Fruit fly (Drosophila melanogaster) whole organism, prepupa: ENCODE measurements around the gene CG14883.

ENCODE experiments used
- Blimp-1 ChIP-seq: fragments of 200-800 bp; sonication (Bioruptor generic); optimal IDR thresholded peaks from 3 replicates; lab custom pipeline; 2017; ENCODE audit warnings: missing biosample characterization, missing genetic modification characterization, mild to moderate bottlenecking, moderate library complexity, missing genetic modification reagents
- CG10631 ChIP-seq: fragments of 200-800 bp; sonication (Bioruptor generic); optimal IDR thresholded peaks from 2 replicates; lab custom pipeline; 2016; ENCODE audit warnings: missing biosample characterization, missing genetic modification characterization
- CG10669 ChIP-seq: fragments of 200-800 bp; sonication (Bioruptor generic); optimal IDR thresholded peaks from 3 replicates; lab custom pipeline; 2018; ENCODE audit warnings: missing biosample characterization, mild to moderate bottlenecking, missing genetic modification characterization, moderate library complexity
- CG11294 ChIP-seq: fragments of 200-800 bp; sonication (Bioruptor generic); IDR thresholded peaks from 2 replicates; pipeline ENCODE4 v1.3.6; 2022; ENCODE audit warnings: missing biosample characterization, missing genetic modification characterization
- CG11762 ChIP-seq: fragments of 200-800 bp; sonication (Bioruptor generic); optimal IDR thresholded peaks from 3 replicates; lab custom pipeline; 2016; ENCODE audit warnings: missing biosample characterization, missing genetic modification characterization; ENCODE audit not compliant: insufficient read depth
- CG15336 ChIP-seq: fragments of 200-800 bp; sonication (Bioruptor generic); IDR thresholded peaks from 2 replicates; pipeline ENCODE4 v1.3.6; 2022; ENCODE audit warnings: missing biosample characterization, missing genetic modification characterization
- CG1621 ChIP-seq: fragments of 200-800 bp; sonication (Bioruptor generic); optimal IDR thresholded peaks from 3 replicates; lab custom pipeline; 2018; ENCODE audit warnings: missing biosample characterization, mild to moderate bottlenecking, missing genetic modification characterization
- CG16779 ChIP-seq: fragments of 200-800 bp; sonication (Bioruptor generic); optimal IDR thresholded peaks from 3 replicates; lab custom pipeline; 2017; ENCODE audit warnings: missing biosample characterization, mild to moderate bottlenecking, missing genetic modification characterization
- CG3032 ChIP-seq: fragments of 200-800 bp; optimal IDR thresholded peaks from 2 replicates; lab custom pipeline; 2019; ENCODE audit warnings: missing biosample characterization, mild to moderate bottlenecking, missing genetic modification characterization, moderate library complexity
- CG32006 ChIP-seq: fragments of 200-800 bp; sonication (Bioruptor generic); optimal IDR thresholded peaks from 3 replicates; lab custom pipeline; 2017; ENCODE audit warnings: missing biosample characterization, mild to moderate bottlenecking, missing genetic modification characterization
- CG6163 ChIP-seq: fragments of 200-800 bp; sonication (Bioruptor generic); IDR thresholded peaks from 3 replicates; pipeline ENCODE4 v1.3.6; 2022; ENCODE audit warnings: missing biosample characterization, missing genetic modification characterization
- CG6276 ChIP-seq: fragments of 200-800 bp; sonication (Bioruptor generic); optimal IDR thresholded peaks from 2 replicates; lab custom pipeline; 2017; ENCODE audit warnings: missing biosample characterization, mild to moderate bottlenecking, missing genetic modification characterization
- CG6808 ChIP-seq: fragments of 200-800 bp; sonication (Bioruptor generic); optimal IDR thresholded peaks from 3 replicates; lab custom pipeline; 2017; ENCODE audit warnings: missing biosample characterization, missing genetic modification characterization, mild to moderate bottlenecking, moderate library complexity, missing genetic modification reagents
- CG6854 ChIP-seq: fragments of 200-800 bp; sonication (Bioruptor generic); optimal IDR thresholded peaks from 2 replicates; lab custom pipeline; 2017; ENCODE audit warnings: missing biosample characterization, mild to moderate bottlenecking, missing genetic modification characterization
- CG8119 ChIP-seq: fragments of 200-800 bp; sonication (Bioruptor generic); IDR thresholded peaks from 3 replicates; pipeline ENCODE4 v1.3.6; 2022; ENCODE audit warnings: missing biosample characterization, missing genetic modification characterization
- CG8632 ChIP-seq: fragments of 200-800 bp; sonication (Bioruptor generic); optimal IDR thresholded peaks from 3 replicates; lab custom pipeline; 2016; ENCODE audit warnings: missing biosample characterization, missing genetic modification characterization
- Eip78C ChIP-seq: fragments of 200-800 bp; sonication (Bioruptor generic); peaks from one replicate; lab custom pipeline; 2016; ENCODE audit warnings: missing biosample characterization, missing genetic modification characterization
- Eip93F ChIP-seq: fragments of 200-800 bp; sonication (Bioruptor generic); optimal IDR thresholded peaks from 2 replicates; lab custom pipeline; 2016; ENCODE audit warnings: missing biosample characterization, mild to moderate bottlenecking, missing genetic modification characterization
- Ets96B ChIP-seq: fragments of 200-800 bp; optimal IDR thresholded peaks from 2 replicates; lab custom pipeline; 2019; ENCODE audit warnings: missing biosample characterization, mild to moderate bottlenecking, missing genetic modification characterization, moderate library complexity
- Gug ChIP-seq: fragments of 200-800 bp; sonication (Bioruptor generic); IDR thresholded peaks from 2 replicates; pipeline ENCODE4 v1.3.6; 2022; ENCODE audit warnings: missing biosample characterization, missing genetic modification characterization
- Hr38 ChIP-seq: sonication (Bioruptor generic); optimal IDR thresholded peaks from 2 replicates; lab custom pipeline; 2016; ENCODE audit warnings: missing biosample characterization, missing genetic modification characterization
- Hr4 ChIP-seq: fragments of 200-800 bp; sonication (Bioruptor generic); optimal IDR thresholded peaks from 3 replicates; lab custom pipeline; 2016; ENCODE audit warnings: missing biosample characterization, missing genetic modification characterization
- Lpt ChIP-seq: fragments of 200-800 bp; sonication (Bioruptor generic); optimal IDR thresholded peaks from 3 replicates; lab custom pipeline; 2016; ENCODE audit warnings: missing biosample characterization, missing genetic modification characterization
- OdsH ChIP-seq: fragments of 200-800 bp; sonication (Bioruptor generic); optimal IDR thresholded peaks from 3 replicates; lab custom pipeline; 2016; ENCODE audit warnings: missing biosample characterization, missing genetic modification characterization
- Sox15 ChIP-seq: fragments of 200-800 bp; sonication (Bioruptor generic); optimal IDR thresholded peaks from 3 replicates; lab custom pipeline; 2016; ENCODE audit warnings: missing biosample characterization, missing genetic modification characterization
- achi ChIP-seq: fragments of 200-800 bp; sonication (Bioruptor generic); optimal IDR thresholded peaks from 3 replicates; lab custom pipeline; 2016; ENCODE audit warnings: missing biosample characterization, missing genetic modification characterization
- cyc ChIP-seq: fragments of 200-800 bp; sonication (Bioruptor generic); optimal IDR thresholded peaks from 3 replicates; lab custom pipeline; 2016; ENCODE audit warnings: missing biosample characterization, missing genetic modification characterization
- dac ChIP-seq: fragments of 200-800 bp; sonication (Bioruptor generic); optimal IDR thresholded peaks from 2 replicates; lab custom pipeline; 2017; ENCODE audit warnings: missing biosample characterization, mild to moderate bottlenecking, missing genetic modification characterization
- eg ChIP-seq: fragments of 200-800 bp; sonication (Bioruptor generic); IDR thresholded peaks from 3 replicates; pipeline ENCODE4 v1.3.6; 2022; ENCODE audit warnings: missing biosample characterization, missing genetic modification characterization
- fd85E ChIP-seq: fragments of 200-800 bp; sonication (Bioruptor generic); optimal IDR thresholded peaks from 3 replicates; lab custom pipeline; 2016; ENCODE audit warnings: missing biosample characterization, missing genetic modification characterization
- fkh ChIP-seq: fragments of 200-800 bp; sonication (Bioruptor generic); optimal IDR thresholded peaks from 3 replicates; lab custom pipeline; 2017; ENCODE audit warnings: missing biosample characterization, mild to moderate bottlenecking, missing genetic modification characterization, moderate library complexity
- net ChIP-seq: fragments of 200-800 bp; sonication (Bioruptor generic); optimal IDR thresholded peaks from 3 replicates; lab custom pipeline; 2016; ENCODE audit warnings: missing biosample characterization, missing genetic modification characterization
- pdm3 ChIP-seq: fragments of 200-800 bp; sonication (Bioruptor generic); optimal IDR thresholded peaks from 3 replicates; lab custom pipeline; 2016; ENCODE audit warnings: missing biosample characterization, missing genetic modification characterization
- salr ChIP-seq, 2 experiments: fragments of 200-800 bp; sonication (Bioruptor generic); optimal IDR thresholded peaks; 3 replicates each; lab custom pipeline; 2016 to 2018; ENCODE audit warnings: missing biosample characterization in 2 of 2, missing genetic modification characterization in 2 of 2, mild to moderate bottlenecking in 1 of 2
- spab ChIP-seq: fragments of 200-800 bp; sonication (Bioruptor generic); optimal IDR thresholded peaks from 2 replicates; lab custom pipeline; 2017; ENCODE audit warnings: missing biosample characterization, mild to moderate bottlenecking, missing genetic modification characterization, missing genetic modification reagents
- ss ChIP-seq, 2 experiments: fragments of 200-800 bp; sonication (Bioruptor generic); optimal IDR thresholded peaks; 2 replicates in 1 of 2; 3 replicates in 1 of 2; lab custom pipeline; 2017 to 2018; ENCODE audit warnings: mild to moderate bottlenecking in 2 of 2, missing biosample characterization in 2 of 2, missing genetic modification characterization in 2 of 2, moderate library complexity in 1 of 2
- svp ChIP-seq: fragments of 200-800 bp; sonication (Bioruptor generic); peaks from one replicate; lab custom pipeline; 2016; ENCODE audit warnings: missing biosample characterization, missing genetic modification characterization
- vri ChIP-seq: fragments of 200-800 bp; sonication (Bioruptor generic); optimal IDR thresholded peaks from 3 replicates; lab custom pipeline; 2016; ENCODE audit warnings: missing biosample characterization, mild to moderate bottlenecking, missing genetic modification characterization

The CG14883 gene

DNA sequence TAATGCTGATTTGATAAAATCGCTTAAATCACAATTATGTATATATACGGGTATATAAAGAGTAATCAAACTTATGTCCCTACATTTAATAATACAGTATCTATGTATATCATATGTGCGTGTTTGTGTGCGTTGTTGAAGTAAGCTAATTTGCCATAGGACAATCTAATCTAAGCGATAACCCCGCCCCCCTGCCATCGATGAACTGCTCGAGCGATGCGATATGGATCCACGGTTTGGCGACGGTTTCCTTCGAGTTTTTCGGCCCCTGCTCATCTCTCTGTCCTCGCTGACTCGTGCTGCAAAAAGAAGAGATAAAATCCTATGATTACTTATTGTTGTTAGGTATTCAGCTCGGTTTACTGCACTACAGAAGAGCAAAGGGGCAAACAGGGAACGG lies 9.0 kb upstream of the CG14883 start:
- TF ChIP-seq fkh (GFP tag; lab: Kevin White, UChicago) (no peak), achi (GFP tag; lab: Kevin White, UChicago) (no peak), vri (GFP tag; lab: Kevin White, UChicago) (peak; percentile 73), CG6854 (no peak), Ets96B (no peak), spab (GFP tag; lab: Kevin White, UChicago) (no peak), svp (GFP tag; lab: Kevin White, UChicago) (peak; percentile 83), Eip93F (GFP tag; lab: Kevin White, UChicago) (no peak), pdm3 (no peak)

DNA sequence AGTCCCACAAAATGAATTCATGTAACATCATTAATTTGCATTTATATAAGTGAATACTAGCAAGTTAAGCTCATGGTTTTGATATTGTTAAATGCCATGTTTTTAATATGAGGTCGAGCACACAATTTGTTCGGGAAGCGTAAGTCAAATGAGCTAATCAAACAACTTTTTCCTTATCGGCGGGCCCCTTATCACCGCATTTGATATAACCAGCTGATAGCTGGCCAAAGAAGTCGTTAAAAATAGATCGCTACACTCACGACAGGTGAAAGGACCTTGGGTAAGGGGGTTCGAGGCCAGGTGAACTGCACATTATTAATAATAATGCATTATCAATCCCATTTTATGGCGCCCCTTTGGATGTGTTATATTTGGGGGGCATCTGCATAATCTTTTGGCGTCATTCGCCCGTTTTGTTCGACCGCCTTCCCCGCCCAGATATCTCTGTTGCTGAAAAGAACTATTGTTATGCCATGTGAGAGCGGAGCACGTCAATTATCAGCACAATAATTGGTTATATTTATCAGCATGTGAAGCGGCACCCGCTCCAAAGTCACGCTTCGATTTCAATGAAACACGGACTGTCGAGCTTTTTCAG lies 8.3 kb upstream of the CG14883 start:
- peak; percentile 82 for TF ChIP-seq vri (GFP tag; lab: Kevin White, UChicago)
- no peak for TF ChIP-seq cyc
- no peak for TF ChIP-seq OdsH
- TF ChIP-seq CG16779 (tag; lab: Kevin White, UChicago) = no peak
- no peak for TF ChIP-seq CG10669 (GFP tag; lab: Kevin White, UChicago)
- no peak for TF ChIP-seq CG8632 (GFP tag; lab: Kevin White, UChicago)
- peak; percentile 41 for TF ChIP-seq svp (GFP tag; lab: Kevin White, UChicago)
- no peak for TF ChIP-seq Blimp-1 (GFP tag; lab: Kevin White, UChicago)

DNA sequence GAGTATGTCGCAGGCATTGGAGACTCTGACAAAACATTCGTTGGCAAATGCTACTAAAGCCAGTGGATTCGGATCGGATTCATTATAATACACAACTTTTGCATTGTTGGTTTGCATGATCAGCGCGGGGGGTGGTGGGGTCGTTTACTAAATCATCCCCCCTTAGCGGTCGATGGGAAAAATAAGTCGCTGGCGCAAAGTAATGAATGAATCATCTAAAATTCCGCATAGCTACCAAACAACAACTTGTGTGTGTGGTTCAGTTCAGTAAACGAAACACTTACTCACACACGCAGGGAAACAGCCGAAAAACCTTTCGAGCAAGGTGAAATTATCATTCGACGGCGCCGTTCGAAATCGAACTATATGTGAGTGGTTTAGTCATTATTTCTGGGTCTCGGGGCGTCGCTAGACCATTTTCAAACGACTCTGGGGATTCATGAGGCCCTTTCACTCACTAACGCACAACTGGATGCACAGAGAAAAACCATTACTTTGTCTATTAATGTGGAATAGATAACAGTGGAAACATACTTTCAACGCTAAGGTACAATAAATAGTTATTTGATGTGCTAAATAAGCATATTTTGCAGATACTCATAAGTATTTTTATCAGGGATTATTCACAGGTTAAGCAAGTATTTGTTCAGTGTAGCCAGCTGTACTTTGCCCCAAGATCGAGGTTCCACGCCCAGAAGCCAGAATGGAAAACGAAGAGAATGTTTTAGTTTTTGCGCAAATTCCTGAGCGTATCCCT lies 7.3 kb upstream of the CG14883 start:
- TF ChIP-seq CG16779 (tag; lab: Kevin White, UChicago) (peak; percentile 68), CG6808 (peak; percentile 79), CG3032 (no peak), CG15336 (GFP tag; lab: Robert Waterston, UW) (peak; percentile 88), fd85E (GFP tag; lab: Kevin White, UChicago) (no peak), Hr4 (GFP tag; lab: Kevin White, UChicago) (peak; percentile 57), CG32006 (peak; percentile 78), Lpt (peak; percentile 61), ss (GFP tag; optimal IDR thresholded peaks at IDR 0.05; lab: Kevin White, UChicago) (peak in 1 of 2 experiments; percentile 86), CG8119 (GFP tag; lab: Robert Waterston, UW) (peak; percentile 80), CG1621 (tag; lab: Kevin White, UChicago) (peak; percentile 61), eg (GFP tag; lab: Robert Waterston, UW) (peak; percentile 93), dac (GFP tag; lab: Kevin White, UChicago) (peak; percentile 35), Gug (GFP tag; lab: Robert Waterston, UW) (peak; percentile 92), svp (GFP tag; lab: Kevin White, UChicago) (no peak), CG6163 (peak; percentile 90), CG6276 (GFP tag; lab: Kevin White, UChicago) (peak; percentile 93), Eip78C (GFP tag; lab: Kevin White, UChicago) (peak; percentile 44), Blimp-1 (GFP tag; lab: Kevin White, UChicago) (no peak), net (no peak), Ets96B (peak; percentile 6), CG11294 (GFP tag; lab: Robert Waterston, UW) (peak; percentile 79), pdm3 (no peak), salr (GFP tag; optimal IDR thresholded peaks at IDR 0.05; lab: Kevin White, UChicago) (peak; percentile 87 to 89), achi (GFP tag; lab: Kevin White, UChicago) (no peak), Hr38 (GFP tag; lab: Kevin White, UChicago) (peak; percentile 43), CG8632 (GFP tag; lab: Kevin White, UChicago) (no peak), CG11762 (GFP tag; lab: Kevin White, UChicago) (peak; percentile 68), CG10631 (GFP tag; lab: Kevin White, UChicago) (no peak), Sox15 (GFP tag; lab: Kevin White, UChicago) (no peak)
- TF ChIP-seq, all 60 proteins: peak for 20
